Fruit fly (Drosophila melanogaster) whole organism, embryonic: ENCODE measurements around the gene CG15365.

Experiments
- Ada2b ChIP-seq: fragments of 200-800 bp; sonication (Bioruptor generic); IDR thresholded peaks from 2 replicates; pipeline ENCODE4 v1.3.6; 2022; ENCODE audit warnings: missing biosample characterization, missing genetic modification characterization
- CG10267 ChIP-seq: fragments of 200-800 bp; sonication (Bioruptor generic); optimal IDR thresholded peaks from 2 replicates; lab custom pipeline; 2018; ENCODE audit warnings: missing biosample characterization, mild to moderate bottlenecking, missing genetic modification characterization, moderate library complexity
- CG11247 ChIP-seq: fragments of 200-800 bp; sonication (Bioruptor generic); IDR thresholded peaks from 2 replicates; pipeline ENCODE4 v1.3.6; 2022; ENCODE audit warnings: missing biosample characterization, missing genetic modification characterization
- CG13123 ChIP-seq: fragments of 200-800 bp; sonication (Bioruptor generic); optimal IDR thresholded peaks from 2 replicates; lab custom pipeline; 2016; ENCODE audit warnings: missing biosample characterization, missing genetic modification characterization
- CG1647 ChIP-seq: fragments of 200-800 bp; sonication (Bioruptor generic); optimal IDR thresholded peaks from 3 replicates; lab custom pipeline; 2016; ENCODE audit warnings: missing biosample characterization, missing genetic modification characterization
- CG17568 ChIP-seq: fragments of 200-800 bp; sonication (Bioruptor generic); optimal IDR thresholded peaks from 2 replicates; lab custom pipeline; 2018; ENCODE audit warnings: missing biosample characterization, mild to moderate bottlenecking, missing genetic modification characterization, moderate library complexity
- CG1832 ChIP-seq: fragments of 200-800 bp; sonication (Bioruptor generic); optimal IDR thresholded peaks from 2 replicates; lab custom pipeline; 2017; ENCODE audit warnings: missing biosample characterization, mild to moderate bottlenecking, missing genetic modification characterization, inconsistent platforms
- CG2712 ChIP-seq: fragments of 200-800 bp; optimal IDR thresholded peaks from 3 replicates; lab custom pipeline; 2019; ENCODE audit warnings: missing biosample characterization, mild to moderate bottlenecking, missing genetic modification characterization, moderate library complexity
- CG34224 ChIP-seq: fragments of 200-800 bp; sonication (Bioruptor generic); IDR thresholded peaks from 3 replicates; pipeline ENCODE4 v1.3.6; 2022; ENCODE audit warnings: missing biosample characterization, missing genetic modification characterization; ENCODE audit not compliant: partially characterized antibody
- CG4360 ChIP-seq: fragments of 200-800 bp; sonication (Bioruptor generic); IDR thresholded peaks from 2 replicates; pipeline ENCODE4 v1.3.6; 2022; ENCODE audit warnings: missing biosample characterization, missing genetic modification characterization
- CG4730 ChIP-seq: fragments of 200-800 bp; sonication (Bioruptor generic); IDR thresholded peaks from 2 replicates; pipeline ENCODE4 v1.3.6; 2022; ENCODE audit warnings: missing biosample characterization, missing genetic modification characterization
- CG6272 ChIP-seq: fragments of 200-800 bp; sonication (Bioruptor generic); IDR thresholded peaks from 2 replicates; pipeline ENCODE4 v1.3.6; 2022; ENCODE audit warnings: missing biosample characterization, missing genetic modification characterization
- CG6654 ChIP-seq: fragments of 200-800 bp; sonication (Bioruptor generic); optimal IDR thresholded peaks from 2 replicates; lab custom pipeline; 2017; ENCODE audit warnings: missing biosample characterization, mild to moderate bottlenecking, missing genetic modification characterization
- CG7372 ChIP-seq: fragments of 200-800 bp; sonication (Bioruptor generic); IDR thresholded peaks from 2 replicates; pipeline ENCODE4 v1.3.6; 2022; ENCODE audit warnings: missing biosample characterization, missing genetic modification characterization
- CG7987 ChIP-seq: fragments of 200-800 bp; sonication (Bioruptor generic); optimal IDR thresholded peaks from 2 replicates; lab custom pipeline; 2018; ENCODE audit warnings: missing biosample characterization, mild to moderate bottlenecking, missing genetic modification characterization, moderate library complexity
- CG8478 ChIP-seq: fragments of >200 bp; optimal IDR thresholded peaks from 2 replicates; lab custom pipeline; 2018
- CG8924 ChIP-seq: fragments of 200-800 bp; optimal IDR thresholded peaks from 3 replicates; lab custom pipeline; 2019; ENCODE audit warnings: missing biosample characterization, mild to moderate bottlenecking, missing genetic modification characterization, moderate library complexity
- CG9215 ChIP-seq: fragments of 200-800 bp; sonication (Bioruptor generic); IDR thresholded peaks from 2 replicates; pipeline ENCODE4 v1.3.6; 2022; ENCODE audit warnings: missing biosample characterization, missing genetic modification characterization
- Eip74EF ChIP-seq, 2 experiments: fragments of 200-800 bp in 1 of 2; fragments of >200 bp in 1 of 2; sonication (Bioruptor generic) in 1 of 2; optimal IDR thresholded peaks; 2 replicates each; lab custom pipeline; 2017 to 2019; ENCODE audit warnings: missing biosample characterization in 2 of 2, missing genetic modification characterization in 2 of 2, mild to moderate bottlenecking in 1 of 2, moderate library complexity in 1 of 2
- Ets97D ChIP-seq: fragments of 200-800 bp; sonication (Bioruptor generic); optimal IDR thresholded peaks from 3 replicates; lab custom pipeline; 2016; ENCODE audit warnings: missing biosample characterization, missing genetic modification characterization
- H15 ChIP-seq: fragments of 200-800 bp; sonication (Bioruptor generic); IDR thresholded peaks from 3 replicates; pipeline ENCODE4 v1.3.6; 2022; ENCODE audit warnings: missing biosample characterization, missing genetic modification characterization
- Hr78 ChIP-seq, 2 experiments: fragments of 200-800 bp in 1 of 2; fragments of >200 bp in 1 of 2; sonication (Bioruptor generic) in 1 of 2; optimal IDR thresholded peaks; 2 replicates each; lab custom pipeline; 2017 to 2019; ENCODE audit warnings: missing biosample characterization in 2 of 2, missing genetic modification characterization in 2 of 2, mild to moderate bottlenecking in 1 of 2, moderate library complexity in 1 of 2
- Lpt ChIP-seq: fragments of >200 bp; optimal IDR thresholded peaks from 2 replicates; lab custom pipeline; 2018; ENCODE audit warnings: missing biosample characterization, missing genetic modification characterization
- Optix ChIP-seq: fragments of 200-800 bp; sonication (Bioruptor generic); IDR thresholded peaks from 3 replicates; pipeline ENCODE4 v1.3.6; 2022; ENCODE audit warnings: missing biosample characterization, missing genetic modification characterization
- Pdp1 ChIP-seq, 2 experiments: fragments of 200-800 bp; sonication (Bioruptor generic); optimal IDR thresholded peaks; 3 replicates each; lab custom pipeline; 2016; ENCODE audit warnings: missing biosample characterization in 2 of 2, missing genetic modification characterization in 2 of 2, mild to moderate bottlenecking in 1 of 2, moderate library complexity in 1 of 2
- Trl ChIP-seq, 3 experiments: fragments of >200 bp in 2 of 3; fragments of 200-800 bp in 1 of 3; sonication (Bioruptor generic) in 1 of 3; optimal IDR thresholded peaks; 2 replicates in 1 of 3; 3 replicates in 2 of 3; lab custom pipeline; 2016 to 2017; ENCODE audit warnings: missing biosample characterization in 1 of 3, missing genetic modification characterization in 1 of 3
- cato ChIP-seq: fragments of 200-800 bp; sonication (Bioruptor generic); optimal IDR thresholded peaks from 2 replicates; lab custom pipeline; 2016; ENCODE audit warnings: missing biosample characterization, missing genetic modification characterization, borderline replicate concordance
- caup ChIP-seq: fragments of 200-800 bp; sonication (Bioruptor generic); optimal IDR thresholded peaks from 3 replicates; lab custom pipeline; 2017; ENCODE audit warnings: missing biosample characterization, mild to moderate bottlenecking, missing genetic modification characterization, moderate library complexity; ENCODE audit not compliant: severe bottlenecking
- cg ChIP-seq: fragments of 200-800 bp; sonication (Bioruptor generic); optimal IDR thresholded peaks from 3 replicates; lab custom pipeline; 2019; ENCODE audit warnings: missing biosample characterization, mild to moderate bottlenecking, missing genetic modification characterization, moderate library complexity
- disco-r ChIP-seq: fragments of 200-800 bp; sonication (Bioruptor generic); optimal IDR thresholded peaks from 2 replicates; lab custom pipeline; 2016; ENCODE audit warnings: missing biosample characterization, missing genetic modification characterization
- esg ChIP-seq: fragments of 200-800 bp; sonication (Bioruptor generic); conservative IDR thresholded peaks from 2 replicates; pipeline ENCODE4 v1.3.6; 2022; ENCODE audit warnings: missing biosample characterization, missing genetic modification characterization
- ftz-f1 ChIP-seq: fragments of 200-800 bp; sonication (Bioruptor generic); optimal IDR thresholded peaks from 2 replicates; lab custom pipeline; 2016; ENCODE audit warnings: missing biosample characterization, missing genetic modification characterization
- gt ChIP-seq: fragments of 200-800 bp; sonication (Bioruptor generic); IDR thresholded peaks from 2 replicates; pipeline ENCODE4 v1.3.6; 2022; ENCODE audit warnings: missing biosample characterization, missing genetic modification characterization
- her ChIP-seq: fragments of 200-800 bp; sonication (Bioruptor generic); optimal IDR thresholded peaks from 2 replicates; lab custom pipeline; 2016; ENCODE audit warnings: missing biosample characterization, missing genetic modification characterization
- insv ChIP-seq, 2 experiments: fragments of 200-800 bp; sonication (Bioruptor generic); optimal IDR thresholded peaks; 3 replicates each; lab custom pipeline; 2016 to 2018; ENCODE audit warnings: missing biosample characterization in 2 of 2, missing genetic modification characterization in 2 of 2
- lilli ChIP-seq: fragments of 200-800 bp; sonication (Bioruptor generic); optimal IDR thresholded peaks from 3 replicates; lab custom pipeline; 2016; ENCODE audit warnings: missing biosample characterization, missing genetic modification characterization
- pum ChIP-seq: fragments of 200-800 bp; sonication (Bioruptor generic); optimal IDR thresholded peaks from 2 replicates; lab custom pipeline; 2016; ENCODE audit warnings: missing biosample characterization, missing genetic modification characterization
- ro ChIP-seq: fragments of 200-800 bp; sonication (Bioruptor generic); IDR thresholded peaks from 2 replicates; pipeline ENCODE4 v1.3.6; 2022; ENCODE audit warnings: missing biosample characterization, missing genetic modification characterization
- sens ChIP-seq: fragments of 200-800 bp; sonication (Bioruptor generic); peaks from one replicate; lab custom pipeline; 2016; ENCODE audit warnings: missing biosample characterization, missing genetic modification characterization
- stc ChIP-seq: fragments of 200-800 bp; sonication (Bioruptor generic); IDR thresholded peaks from 2 replicates; pipeline ENCODE4 v1.3.6; 2022; ENCODE audit warnings: missing biosample characterization, missing genetic modification characterization
- tup ChIP-seq: fragments of 200-800 bp; sonication (Bioruptor generic); optimal IDR thresholded peaks from 2 replicates; lab custom pipeline; 2016; ENCODE audit warnings: missing biosample characterization, mild to moderate bottlenecking, missing genetic modification characterization, moderate library complexity
- twi ChIP-seq: fragments of 200-800 bp; optimal IDR thresholded peaks from 2 replicates; lab custom pipeline; 2019; ENCODE audit warnings: missing biosample characterization, mild to moderate bottlenecking, missing genetic modification characterization, moderate library complexity
- vvl ChIP-seq: fragments of 200-800 bp; sonication (Bioruptor generic); IDR thresholded peaks from 2 replicates; pipeline ENCODE4 v1.3.6; 2022; ENCODE audit warnings: missing biosample characterization, missing genetic modification characterization
- zf30C ChIP-seq: fragments of 200-800 bp; sonication (Bioruptor generic); optimal IDR thresholded peaks from 3 replicates; lab custom pipeline; 2018; ENCODE audit warnings: missing biosample characterization, mild to moderate bottlenecking, missing genetic modification characterization
- zfh1 ChIP-seq: fragments of 200-800 bp; sonication (Bioruptor generic); IDR thresholded peaks from 3 replicates; pipeline ENCODE4 v1.3.6; 2022; ENCODE audit warnings: missing biosample characterization, missing genetic modification characterization

CG15365 gene

dm6 chrX:9110155-9110909 lies 42.5 kb upstream of the CG15365 start:
- TF ChIP-seq insv (GFP tag; optimal IDR thresholded peaks at IDR 0.05; lab: Kevin White, UChicago) (peak in 1 of 2 experiments; percentile 86), CG1647 (GFP tag; lab: Kevin White, UChicago) (no peak), sens (GFP tag; lab: Kevin White, UChicago) (peak; percentile 53), CG4360 (GFP tag; lab: Robert Waterston, UW) (no peak), CG34224 (GFP tag; lab: Robert Waterston, UW) (0 out of 3 replicates have a peak, but pooled peaks have one; percentile 10), Trl (optimal IDR thresholded peaks at IDR 0.05; lab: Kevin White, UChicago) (peak; percentile 41 to 61), Trl (GFP tag; optimal IDR thresholded peaks at IDR 0.05; lab: Kevin White, UChicago) (no peak), Eip74EF (GFP tag; optimal IDR thresholded peaks at IDR 0.05; lab: Kevin White, UChicago) (no peak), CG8924 (tag; lab: Kevin White, UChicago) (peak; percentile 22), CG6654 (GFP tag; lab: Kevin White, UChicago) (no peak), cg (GFP tag; lab: Kevin White, UChicago) (peak; percentile 75), Pdp1 (GFP tag; optimal IDR thresholded peaks at IDR 0.05; lab: Kevin White, UChicago) (peak in 1 of 2 experiments; percentile 10), vvl (GFP tag; lab: Robert Waterston, UW) (0 out of 2 replicates have a peak, but pooled peaks have one; percentile 12), CG11247 (GFP tag; lab: Robert Waterston, UW) (no peak), CG17568 (GFP tag; lab: Kevin White, UChicago) (no peak)

dm6 chrX:9109072-9109844 lies 41.5 kb upstream of the CG15365 start:
- TF ChIP-seq CG7372 (GFP tag; lab: Robert Waterston, UW) (no peak), caup (GFP tag; lab: Kevin White, UChicago) (no peak), CG10267 (peak; percentile 58), Hr78 (GFP tag; optimal IDR thresholded peaks at IDR 0.05; lab: Kevin White, UChicago) (no peak), pum (GFP tag; lab: Kevin White, UChicago) (no peak), CG7987 (GFP tag; lab: Kevin White, UChicago) (no peak), tup (GFP tag; lab: Kevin White, UChicago) (no peak), gt (GFP tag; lab: Robert Waterston, UW) (no peak), ftz-f1 (GFP tag; lab: Kevin White, UChicago) (no peak), CG4730 (GFP tag; lab: Robert Waterston, UW) (no peak; the same call in 1 of the 2 replicates), twi (peak; percentile 35), cato (GFP tag; lab: Kevin White, UChicago) (peak; percentile 45), zf30C (GFP tag; lab: Kevin White, UChicago) (no peak), stc (no peak), CG1832 (GFP tag; lab: Kevin White, UChicago) (peak; percentile 52), ro (GFP tag; lab: Robert Waterston, UW) (no peak), CG13123 (GFP tag; lab: Kevin White, UChicago) (no peak), CG11247 (GFP tag; lab: Robert Waterston, UW) (no peak), CG8478 (lab: Kevin White, UChicago) (peak; percentile 16), Ada2b (GFP tag; lab: Robert Waterston, UW) (0 out of 2 replicates have a peak, but pooled peaks have one; percentile 30), CG9215 (peak; percentile 44), esg (GFP tag; lab: Robert Waterston, UW) (0 out of 2 replicates have a peak, but pooled peaks have one; percentile 32), Optix (GFP tag; lab: Robert Waterston, UW) (peak; percentile 41; the same call in 1 of the 3 replicates), Lpt (no peak), H15 (GFP tag; lab: Robert Waterston, UW) (no peak), Ets97D (GFP tag; lab: Kevin White, UChicago) (peak; percentile 6), CG6272 (GFP tag; lab: Robert Waterston, UW) (no peak; the same call in 1 of the 2 replicates), her (GFP tag; lab: Kevin White, UChicago) (peak; percentile 39), CG2712 (peak; percentile 62), disco-r (GFP tag; lab: Kevin White, UChicago) (no peak), zfh1 (GFP tag; lab: Robert Waterston, UW) (0 out of 3 replicates have a peak, but pooled peaks have one; percentile 19), lilli (GFP tag; lab: Kevin White, UChicago) (peak; percentile 59)
